Fruit fly (Drosophila melanogaster): ENCODE results near the gene CG34174.
A peak's percentile ranks its signal among the peaks of the same experiment; 100 is the strongest.

CG34174 gene

DNA sequence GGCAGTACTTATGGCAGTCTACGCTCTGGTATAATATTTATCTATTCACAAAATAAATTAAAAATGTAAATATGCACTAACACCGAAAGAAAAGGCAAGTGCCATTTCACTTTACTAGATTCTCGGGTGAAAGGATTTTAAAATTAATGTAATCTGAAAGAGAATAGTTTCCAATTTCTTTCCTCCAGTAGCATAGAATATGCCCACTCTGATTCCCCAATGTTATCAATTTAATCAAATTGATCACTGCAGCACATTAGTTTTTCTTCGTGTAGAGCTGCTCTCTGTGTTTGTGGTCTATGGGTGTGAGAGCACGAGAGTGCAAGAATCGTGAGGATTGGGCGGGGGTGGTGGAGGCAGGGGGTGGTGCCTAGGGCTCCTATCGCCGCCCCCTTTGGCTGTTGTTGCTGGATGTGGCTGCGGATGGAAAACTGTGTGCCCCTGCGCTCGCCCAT, 12.9 kb upstream of the CG34174 start (continued):
- TF ChIP-seq amos (GFP tag; IDR thresholded peaks at IDR 0.05; ENCODE audit: partially characterized antibody) (no peak), BEAF-32 (GFP tag; optimal IDR thresholded peaks at IDR 0.05) (no peak), ato (GFP tag; IDR thresholded peaks at IDR 0.05; ENCODE audit: partially characterized antibody) (no peak), jing (GFP tag; optimal IDR thresholded peaks at IDR 0.05) (peak; percentile 52), CG18599 (GFP tag; optimal IDR thresholded peaks at IDR 0.05) (peak; percentile 65), ap (GFP tag; IDR thresholded peaks at IDR 0.05) (peak; percentile 74), Kr (GFP tag; optimal IDR thresholded peaks at IDR 0.05) (no peak), CG2129 (GFP tag; IDR thresholded peaks at IDR 0.05; ENCODE audit: partially characterized antibody) (no peak), CG2120 (GFP tag; optimal IDR thresholded peaks at IDR 0.05) (no peak), fd96Cb (tag; optimal IDR thresholded peaks at IDR 0.05) (peak; percentile 88), CG17612 (GFP tag; IDR thresholded peaks at IDR 0.05) (no peak), Elba2 (GFP tag; optimal IDR thresholded peaks at IDR 0.05) (no peak), onecut (GFP tag; IDR thresholded peaks at IDR 0.05) (peak; percentile 71), CG1024 (GFP tag; IDR thresholded peaks at IDR 0.05) (peak; percentile 32; the same call in 1 of the 2 replicates)

DNA sequence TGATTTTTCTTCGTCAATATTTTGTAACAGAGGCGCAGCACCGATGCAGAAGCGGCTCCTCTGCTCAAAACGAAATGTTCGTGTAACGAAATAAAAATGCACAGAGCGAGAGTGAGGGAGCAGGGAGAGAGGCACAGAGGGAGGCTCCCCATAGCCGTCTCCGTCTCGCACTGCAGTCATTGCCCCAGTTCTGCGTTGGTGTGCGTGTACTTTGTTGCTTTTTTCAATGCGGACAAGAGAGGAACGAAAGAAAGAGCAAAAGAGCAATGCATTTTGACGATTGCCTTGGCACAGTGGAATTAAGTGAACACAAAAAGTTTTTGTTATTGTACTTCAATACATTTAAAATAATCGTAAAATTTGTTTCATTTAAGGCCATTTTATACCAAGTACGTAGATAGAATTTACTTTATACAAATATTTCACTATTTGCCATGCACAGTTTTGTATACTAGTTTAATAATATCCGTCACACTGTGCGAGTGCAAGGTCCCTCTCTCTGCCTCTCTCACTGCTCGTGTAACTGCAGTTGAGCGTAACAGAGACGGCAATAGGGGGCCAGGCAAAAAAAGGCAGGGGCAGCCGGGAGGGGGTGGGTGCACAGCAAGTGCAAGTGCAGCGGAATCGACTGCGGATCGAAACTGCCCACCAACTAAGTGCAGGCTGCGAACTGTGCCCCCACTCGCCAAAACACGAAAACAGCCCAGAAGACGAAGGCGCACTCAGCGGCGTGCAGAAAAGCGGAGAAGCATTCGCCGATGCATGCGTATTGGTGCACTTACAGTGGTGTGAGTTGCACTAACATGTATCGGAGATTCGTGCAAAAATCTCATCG, 11.8 kb upstream of the CG34174 start:
- TF ChIP-seq CG32772 (GFP tag; IDR thresholded peaks at IDR 0.05) (peak; percentile 99), CG2120 (GFP tag; optimal IDR thresholded peaks at IDR 0.05) (peak; percentile 37), fd102C (GFP tag; optimal IDR thresholded peaks at IDR 0.05) (peak; percentile 99), CG10147 (GFP tag; optimal IDR thresholded peaks at IDR 0.05) (peak; percentile 93), ems (GFP tag; optimal IDR thresholded peaks at IDR 0.05) (peak; percentile 98), CG34422 (GFP tag; IDR thresholded peaks at IDR 0.05) (peak; percentile 99), PHDP (tag; optimal IDR thresholded peaks at IDR 0.05) (peak; percentile 98), Meics (GFP tag; optimal IDR thresholded peaks at IDR 0.05) (peak; percentile 86), CG1832 (GFP tag; optimal IDR thresholded peaks at IDR 0.05) (peak; percentile 59), NC2β (GFP tag; optimal IDR thresholded peaks at IDR 0.05) (peak; percentile 99), CG6175 (GFP tag; IDR thresholded peaks at IDR 0.05) (peak; percentile 77), hb (GFP tag; IDR thresholded peaks at IDR 0.05; ENCODE audit: partially characterized antibody) (peak; percentile 90), Kr (GFP tag; optimal IDR thresholded peaks at IDR 0.05) (peak; percentile 89), cas (GFP tag; IDR thresholded peaks at IDR 0.05) (peak; percentile 79), CG2129 (GFP tag; IDR thresholded peaks at IDR 0.05; ENCODE audit: partially characterized antibody) (0 out of 2 replicates have a peak, but pooled peaks have one; percentile 33), Rfx (GFP tag; IDR thresholded peaks at IDR 0.05) (peak; percentile 78), B-H2 (GFP tag; optimal IDR thresholded peaks at IDR 0.05) (no peak), CG4360 (GFP tag; IDR thresholded peaks at IDR 0.05) (peak; percentile 93), Ets65A (GFP tag) (peak; percentile 99), CG6254 (GFP tag; optimal IDR thresholded peaks at IDR 0.05) (peak; percentile 98), salm (tag; optimal IDR thresholded peaks at IDR 0.05) (peak; percentile 99), Dip3 (GFP tag; optimal IDR thresholded peaks at IDR 0.05) (peak; percentile 38), corto (GFP tag; optimal IDR thresholded peaks at IDR 0.05) (peak; percentile 99), al (GFP tag; IDR thresholded peaks at IDR 0.05) (peak; percentile 60), CG12744 (GFP tag; optimal IDR thresholded peaks at IDR 0.05) (peak; percentile 95), CG8765 (GFP tag; IDR thresholded peaks at IDR 0.05) (peak; percentile 99), Sox102F (GFP tag; optimal IDR thresholded peaks at IDR 0.05) (peak; percentile 100), E2f2 (GFP tag; IDR thresholded peaks at IDR 0.05) (peak; percentile 89), CG32767 (GFP tag; IDR thresholded peaks at IDR 0.05) (peak; percentile 99), chinmo (GFP tag; IDR thresholded peaks at IDR 0.05; ENCODE audit: partially characterized antibody) (peak; percentile 73; the same call in 1 of the 4 replicates), eve (GFP tag; optimal IDR thresholded peaks at IDR 0.05) (peak; percentile 98 to 100), ase (GFP tag; IDR thresholded peaks at IDR 0.05) (peak; percentile 99), Xbp1 (GFP tag; optimal IDR thresholded peaks at IDR 0.05) (peak; percentile 99), CG7928 (GFP tag; optimal IDR thresholded peaks at IDR 0.05) (peak; percentile 44), CG6813 (GFP tag; optimal IDR thresholded peaks at IDR 0.05) (peak; percentile 99), Ssrp (tag; optimal IDR thresholded peaks at IDR 0.05) (peak; percentile 99)

Measured in whole organism, embryonic.